Fruit fly (Drosophila melanogaster) whole organism, embryonic: ENCODE results near the gene CG13258.

Source experiments
- Adf1 ChIP-seq: fragments of 200-800 bp; sonication (Bioruptor generic); IDR thresholded peaks from 2 replicates; pipeline ENCODE4 v1.3.6; 2022; ENCODE audit warnings: missing biosample characterization, missing genetic modification characterization
- CG10209 ChIP-seq: fragments of 200-800 bp; sonication (Bioruptor generic); optimal IDR thresholded peaks from 3 replicates; lab custom pipeline; 2017; ENCODE audit warnings: missing biosample characterization, mild to moderate bottlenecking, missing genetic modification characterization, missing genetic modification reagents
- CG11723 ChIP-seq: fragments of 200-800 bp; sonication (Bioruptor generic); optimal IDR thresholded peaks from 2 replicates; lab custom pipeline; 2017; ENCODE audit warnings: missing biosample characterization, mild to moderate bottlenecking, missing genetic modification characterization
- CG12104 ChIP-seq: fragments of 200-800 bp; sonication (Bioruptor generic); optimal IDR thresholded peaks from 3 replicates; lab custom pipeline; 2016; ENCODE audit warnings: missing biosample characterization, missing genetic modification characterization
- CG12659 ChIP-seq: fragments of 200-800 bp; sonication (Bioruptor generic); optimal IDR thresholded peaks from 3 replicates; lab custom pipeline; 2017; ENCODE audit warnings: mild to moderate bottlenecking, missing biosample characterization, missing genetic modification reagents, missing genetic modification characterization
- CG13424 ChIP-seq: fragments of 200-800 bp; sonication (Bioruptor generic); optimal IDR thresholded peaks from 2 replicates; lab custom pipeline; 2019; ENCODE audit warnings: missing biosample characterization, mild to moderate bottlenecking, missing genetic modification characterization, moderate library complexity
- CG14050 ChIP-seq: fragments of 200-800 bp; sonication (Bioruptor generic); IDR thresholded peaks from 3 replicates; pipeline ENCODE4 v1.3.6; 2022; ENCODE audit warnings: missing biosample characterization, missing genetic modification characterization
- CG16813 ChIP-seq: fragments of 200-800 bp; sonication (Bioruptor generic); IDR thresholded peaks from 3 replicates; pipeline ENCODE4 v1.3.6; 2022; ENCODE audit warnings: missing biosample characterization, missing genetic modification characterization; ENCODE audit not compliant: partially characterized antibody
- CG17186 ChIP-seq: fragments of 200-800 bp; sonication (Bioruptor generic); optimal IDR thresholded peaks from 3 replicates; lab custom pipeline; 2017; ENCODE audit warnings: missing biosample characterization, missing genetic modification reagents, missing genetic modification characterization
- CG1792 ChIP-seq: fragments of 200-800 bp; sonication (Bioruptor generic); optimal IDR thresholded peaks from 2 replicates; lab custom pipeline; 2016; ENCODE audit warnings: missing biosample characterization, missing genetic modification characterization
- CG2678 ChIP-seq: fragments of 200-800 bp; sonication (Bioruptor generic); optimal IDR thresholded peaks from 3 replicates; lab custom pipeline; 2019; ENCODE audit warnings: missing biosample characterization, mild to moderate bottlenecking, missing genetic modification characterization, moderate library complexity
- CG33557 ChIP-seq: fragments of 200-800 bp; sonication (Bioruptor generic); optimal IDR thresholded peaks from 2 replicates; lab custom pipeline; 2019; ENCODE audit warnings: missing biosample characterization, mild to moderate bottlenecking, missing genetic modification characterization, moderate library complexity
- CG34422 ChIP-seq: fragments of 200-800 bp; sonication (Bioruptor generic); IDR thresholded peaks from 3 replicates; pipeline ENCODE4 v1.3.6; 2022; ENCODE audit warnings: missing biosample characterization, missing genetic modification characterization
- CG4282 ChIP-seq: fragments of 200-800 bp; sonication (Bioruptor generic); optimal IDR thresholded peaks from 2 replicates; lab custom pipeline; 2016; ENCODE audit warnings: missing biosample characterization, missing genetic modification characterization
- CG4360 ChIP-seq: fragments of 200-800 bp; sonication (Bioruptor generic); IDR thresholded peaks from 2 replicates; pipeline ENCODE4 v1.3.6; 2022; ENCODE audit warnings: missing biosample characterization, missing genetic modification characterization
- CG43689 ChIP-seq: fragments of 200-800 bp; sonication (Bioruptor generic); IDR thresholded peaks from 2 replicates; pipeline ENCODE4 v1.3.6; 2022; ENCODE audit warnings: missing biosample characterization, missing genetic modification characterization
- CG6272 ChIP-seq: fragments of 200-800 bp; sonication (Bioruptor generic); IDR thresholded peaks from 2 replicates; pipeline ENCODE4 v1.3.6; 2022; ENCODE audit warnings: missing biosample characterization, missing genetic modification characterization
- CG6689 ChIP-seq: fragments of 200-800 bp; sonication (Bioruptor generic); IDR thresholded peaks from 2 replicates; pipeline ENCODE4 v1.3.6; 2022; ENCODE audit warnings: missing biosample characterization, missing genetic modification characterization
- CG6854 ChIP-seq: fragments of 200-800 bp; sonication (Bioruptor generic); optimal IDR thresholded peaks from 3 replicates; lab custom pipeline; 2017; ENCODE audit warnings: missing biosample characterization, mild to moderate bottlenecking, missing genetic modification characterization
- CG7786 ChIP-seq: fragments of 200-800 bp; sonication (Bioruptor generic); optimal IDR thresholded peaks from 2 replicates; lab custom pipeline; 2016; ENCODE audit warnings: missing biosample characterization, missing genetic modification characterization
- CG7987 ChIP-seq: fragments of 200-800 bp; sonication (Bioruptor generic); optimal IDR thresholded peaks from 2 replicates; lab custom pipeline; 2018; ENCODE audit warnings: missing biosample characterization, mild to moderate bottlenecking, missing genetic modification characterization, moderate library complexity
- CG9215 ChIP-seq: fragments of 200-800 bp; sonication (Bioruptor generic); IDR thresholded peaks from 2 replicates; pipeline ENCODE4 v1.3.6; 2022; ENCODE audit warnings: missing biosample characterization, missing genetic modification characterization
- Camta ChIP-seq: fragments of 200-800 bp; sonication (Bioruptor generic); optimal IDR thresholded peaks from 2 replicates; lab custom pipeline; 2016; ENCODE audit warnings: missing biosample characterization, missing genetic modification characterization
- Fer3 ChIP-seq: fragments of 200-800 bp; sonication (Bioruptor generic); optimal IDR thresholded peaks from 2 replicates; lab custom pipeline; 2018; ENCODE audit warnings: missing biosample characterization, mild to moderate bottlenecking, missing genetic modification characterization, moderate library complexity
- Jarid2 ChIP-seq: fragments of 200-800 bp; sonication (Bioruptor generic); optimal IDR thresholded peaks from 3 replicates; lab custom pipeline; 2017; ENCODE audit warnings: mild to moderate bottlenecking, missing biosample characterization, missing genetic modification reagents, missing genetic modification characterization
- Kr ChIP-seq: fragments of 200-800 bp; sonication (Bioruptor generic); optimal IDR thresholded peaks from 2 replicates; lab custom pipeline; 2017; ENCODE audit warnings: missing biosample characterization, mild to moderate bottlenecking, missing genetic modification characterization
- Oaz ChIP-seq: fragments of 200-800 bp; sonication (Bioruptor generic); IDR thresholded peaks from 2 replicates; pipeline ENCODE4 v1.3.6; 2022; ENCODE audit warnings: missing biosample characterization, missing genetic modification characterization
- PHDP ChIP-seq: fragments of 200-800 bp; sonication (Bioruptor generic); optimal IDR thresholded peaks from 3 replicates; lab custom pipeline; 2018; ENCODE audit warnings: missing biosample characterization, mild to moderate bottlenecking, missing genetic modification characterization, moderate library complexity
- Pdp1 ChIP-seq, 2 experiments: fragments of 200-800 bp; sonication (Bioruptor generic); optimal IDR thresholded peaks; 3 replicates each; lab custom pipeline; 2016; ENCODE audit warnings: missing biosample characterization in 2 of 2, missing genetic modification characterization in 2 of 2, mild to moderate bottlenecking in 1 of 2, moderate library complexity in 1 of 2
- Xrp1 ChIP-seq: fragments of 200-800 bp; sonication (Bioruptor generic); IDR thresholded peaks from 2 replicates; pipeline ENCODE4 v1.3.6; 2022; ENCODE audit warnings: missing biosample characterization, missing genetic modification characterization
- abd-A ChIP-seq: fragments of 200-800 bp; sonication (Bioruptor generic); optimal IDR thresholded peaks from 3 replicates; lab custom pipeline; 2019; ENCODE audit warnings: missing biosample characterization, mild to moderate bottlenecking, missing genetic modification characterization, moderate library complexity
- bsh ChIP-seq, 2 experiments: fragments of 200-800 bp; sonication (Bioruptor generic); optimal IDR thresholded peaks; 2 replicates each; lab custom pipeline; 2017 to 2018; ENCODE audit warnings: mild to moderate bottlenecking in 2 of 2, missing biosample characterization in 2 of 2, missing genetic modification characterization in 2 of 2, moderate library complexity in 1 of 2
- croc ChIP-seq: fragments of 200-800 bp; sonication (Bioruptor generic); conservative IDR thresholded peaks from 3 replicates; pipeline ENCODE4 v1.3.6; 2022; ENCODE audit warnings: missing biosample characterization, missing genetic modification characterization
- en ChIP-seq: fragments of 200-800 bp; sonication (Bioruptor generic); optimal IDR thresholded peaks from 2 replicates; lab custom pipeline; 2016; ENCODE audit warnings: missing biosample characterization, missing genetic modification characterization
- ewg ChIP-seq: fragments of 200-800 bp; sonication (Bioruptor generic); optimal IDR thresholded peaks from 3 replicates; lab custom pipeline; 2017; ENCODE audit warnings: mild to moderate bottlenecking, missing biosample characterization, missing genetic modification reagents, missing genetic modification characterization
- grau ChIP-seq: fragments of 200-800 bp; optimal IDR thresholded peaks from 3 replicates; lab custom pipeline; 2019; ENCODE audit warnings: missing biosample characterization, mild to moderate bottlenecking, missing genetic modification characterization, moderate library complexity
- jing ChIP-seq: fragments of 200-800 bp; sonication (Bioruptor generic); optimal IDR thresholded peaks from 2 replicates; lab custom pipeline; 2018; ENCODE audit warnings: missing biosample characterization, mild to moderate bottlenecking, missing genetic modification characterization
- kni ChIP-seq: fragments of 200-800 bp; sonication (Bioruptor generic); optimal IDR thresholded peaks from 3 replicates; lab custom pipeline; 2017; ENCODE audit warnings: mild to moderate bottlenecking, missing biosample characterization, missing genetic modification reagents, missing genetic modification characterization
- nmo ChIP-seq: fragments of 200-800 bp; sonication (Bioruptor generic); optimal IDR thresholded peaks from 2 replicates; lab custom pipeline; 2018; ENCODE audit warnings: missing biosample characterization, mild to moderate bottlenecking, missing genetic modification characterization, moderate library complexity
- pfk ChIP-seq: fragments of 200-800 bp; sonication (Bioruptor generic); optimal IDR thresholded peaks from 2 replicates; lab custom pipeline; 2018; ENCODE audit warnings: missing biosample characterization, mild to moderate bottlenecking, missing genetic modification characterization, moderate library complexity
- rib ChIP-seq: fragments of 200-800 bp; sonication (Bioruptor generic); IDR thresholded peaks from 2 replicates; pipeline ENCODE4 v1.3.6; 2022; ENCODE audit warnings: missing biosample characterization, missing genetic modification characterization
- salm ChIP-seq: fragments of 200-800 bp; sonication (Bioruptor generic); optimal IDR thresholded peaks from 2 replicates; lab custom pipeline; 2018; ENCODE audit warnings: missing biosample characterization, mild to moderate bottlenecking, missing genetic modification characterization
- sc ChIP-seq, 3 experiments: fragments of >200 bp in 2 of 3; fragments of 200-800 bp in 1 of 3; sonication (Bioruptor generic) in 1 of 3; optimal IDR thresholded peaks; 2 replicates in 2 of 3; 3 replicates in 1 of 3; lab custom pipeline; 2017; ENCODE audit warnings: mild to moderate bottlenecking in 1 of 3, missing biosample characterization in 1 of 3, missing genetic modification characterization in 1 of 3, missing genetic modification reagents in 1 of 3
- sd ChIP-seq: fragments of 200-800 bp; sonication (Bioruptor generic); optimal IDR thresholded peaks from 3 replicates; lab custom pipeline; 2018; ENCODE audit warnings: missing biosample characterization, mild to moderate bottlenecking, missing genetic modification characterization, moderate library complexity
- shn ChIP-seq: fragments of 200-800 bp; sonication (Bioruptor generic); optimal IDR thresholded peaks from 3 replicates; lab custom pipeline; 2016; ENCODE audit warnings: missing biosample characterization, missing genetic modification characterization
- sima ChIP-seq: fragments of 200-800 bp; sonication (Bioruptor generic); optimal IDR thresholded peaks from 2 replicates; lab custom pipeline; 2016; ENCODE audit warnings: missing biosample characterization, missing genetic modification characterization
- so ChIP-seq: fragments of 200-800 bp; sonication (Bioruptor generic); IDR thresholded peaks from 3 replicates; pipeline ENCODE4 v1.3.6; 2022; ENCODE audit warnings: missing biosample characterization, missing genetic modification characterization
- tna ChIP-seq: fragments of 200-800 bp; sonication (Bioruptor generic); IDR thresholded peaks from 2 replicates; pipeline ENCODE4 v1.3.6; 2022; ENCODE audit warnings: missing biosample characterization, missing genetic modification characterization; ENCODE audit not compliant: partially characterized antibody
- wor ChIP-seq: fragments of 200-800 bp; sonication (Bioruptor generic); IDR thresholded peaks from 2 replicates; pipeline ENCODE4 v1.3.6; 2022; ENCODE audit warnings: missing biosample characterization, missing genetic modification characterization

Gene CG13258

dm6 chr2L:16281419-16282076, 11.3 kb downstream of the CG13258 start (continued):
- TF ChIP-seq shn (GFP tag; lab: Kevin White, UChicago) (no peak), CG43689 (GFP tag; lab: Robert Waterston, UW) (no peak), PHDP (tag; lab: Kevin White, UChicago) (no peak), croc (no peak), CG16813 (GFP tag; lab: Robert Waterston, UW) (no peak), jing (GFP tag; lab: Kevin White, UChicago) (no peak), bsh (GFP tag; optimal IDR thresholded peaks at IDR 0.05; lab: Kevin White, UChicago) (peak; percentile 23 to 34), CG2678 (tag; lab: Kevin White, UChicago) (peak; percentile 20), Kr (GFP tag; lab: Kevin White, UChicago) (no peak), CG33557 (GFP tag; lab: Kevin White, UChicago) (peak; percentile 38), CG9215 (GFP tag; lab: Robert Waterston, UW) (no peak), CG12104 (GFP tag; lab: Kevin White, UChicago) (no peak), rib (GFP tag; lab: Robert Waterston, UW) (peak; percentile 14; the same call in 1 of the 2 replicates), Camta (GFP tag; lab: Kevin White, UChicago) (no peak), Oaz (GFP tag; lab: Robert Waterston, UW) (no peak), CG4360 (GFP tag; lab: Robert Waterston, UW) (peak; percentile 65), CG10209 (no peak), CG11723 (GFP tag; lab: Kevin White, UChicago) (no peak), pfk (no peak), CG14050 (no peak), CG7786 (GFP tag; lab: Kevin White, UChicago) (no peak), sima (no peak), Adf1 (GFP tag; lab: Robert Waterston, UW) (no peak), sd (tag; lab: Kevin White, UChicago) (peak; percentile 97), Xrp1 (GFP tag; lab: Robert Waterston, UW) (0 out of 2 replicates have a peak, but pooled peaks have one; percentile 15), sc (optimal IDR thresholded peaks at IDR 0.05; lab: Kevin White, UChicago) (no peak), sc (GFP tag; optimal IDR thresholded peaks at IDR 0.05; lab: Kevin White, UChicago) (no peak), CG7987 (GFP tag; lab: Kevin White, UChicago) (no peak), CG6272 (GFP tag; lab: Robert Waterston, UW) (no peak), CG6854 (GFP tag; lab: Kevin White, UChicago) (no peak), Fer3 (no peak), Pdp1 (GFP tag; optimal IDR thresholded peaks at IDR 0.05; lab: Kevin White, UChicago) (no peak), Jarid2 (GFP tag; lab: Kevin White, UChicago) (no peak), kni (GFP tag; lab: Kevin White, UChicago) (peak; percentile 19), nmo (GFP tag; lab: Kevin White, UChicago) (peak; percentile 21), CG17186 (GFP tag; lab: Kevin White, UChicago) (no peak), CG1792 (no peak), CG6689 (GFP tag; lab: Robert Waterston, UW) (no peak), CG12659 (no peak), ewg (GFP tag; lab: Kevin White, UChicago) (no peak), salm (tag; lab: Kevin White, UChicago) (no peak), CG4282 (GFP tag; lab: Kevin White, UChicago) (no peak), CG13424 (tag; lab: Kevin White, UChicago) (peak; percentile 35), en (GFP tag; lab: Kevin White, UChicago) (no peak), so (no peak), wor (GFP tag; lab: Robert Waterston, UW) (no peak), CG34422 (no peak), abd-A (tag; lab: Kevin White, UChicago) (no peak), grau (peak; percentile 92), tna (GFP tag; lab: Robert Waterston, UW) (no peak)
